Fruit fly (Drosophila melanogaster) whole organism, prepupa: Measurements from ENCODE around the gene CG43072.

ENCODE experiments used
- CG10631 ChIP-seq: fragments of 200-800 bp; sonication (Bioruptor generic); optimal IDR thresholded peaks from 2 replicates; lab custom pipeline; 2016; ENCODE audit warnings: missing biosample characterization, missing genetic modification characterization
- CG10669 ChIP-seq: fragments of 200-800 bp; sonication (Bioruptor generic); optimal IDR thresholded peaks from 3 replicates; lab custom pipeline; 2018; ENCODE audit warnings: missing biosample characterization, mild to moderate bottlenecking, missing genetic modification characterization, moderate library complexity
- CG11902 ChIP-seq: fragments of 200-800 bp; sonication (Bioruptor generic); optimal IDR thresholded peaks from 3 replicates; lab custom pipeline; 2016; ENCODE audit warnings: missing biosample characterization, missing genetic modification characterization
- CG15336 ChIP-seq: fragments of 200-800 bp; sonication (Bioruptor generic); IDR thresholded peaks from 2 replicates; pipeline ENCODE4 v1.3.6; 2022; ENCODE audit warnings: missing biosample characterization, missing genetic modification characterization
- CG1621 ChIP-seq: fragments of 200-800 bp; sonication (Bioruptor generic); optimal IDR thresholded peaks from 3 replicates; lab custom pipeline; 2018; ENCODE audit warnings: missing biosample characterization, mild to moderate bottlenecking, missing genetic modification characterization
- CG16779 ChIP-seq: fragments of 200-800 bp; sonication (Bioruptor generic); optimal IDR thresholded peaks from 3 replicates; lab custom pipeline; 2017; ENCODE audit warnings: missing biosample characterization, mild to moderate bottlenecking, missing genetic modification characterization
- CG3032 ChIP-seq: fragments of 200-800 bp; optimal IDR thresholded peaks from 2 replicates; lab custom pipeline; 2019; ENCODE audit warnings: missing biosample characterization, mild to moderate bottlenecking, missing genetic modification characterization, moderate library complexity
- CG31627 ChIP-seq: fragments of 200-800 bp; sonication (Bioruptor generic); optimal IDR thresholded peaks from 3 replicates; lab custom pipeline; 2016; ENCODE audit warnings: missing biosample characterization, missing genetic modification characterization
- CG32006 ChIP-seq: fragments of 200-800 bp; sonication (Bioruptor generic); optimal IDR thresholded peaks from 3 replicates; lab custom pipeline; 2017; ENCODE audit warnings: missing biosample characterization, mild to moderate bottlenecking, missing genetic modification characterization
- CG3919 ChIP-seq: fragments of 200-800 bp; sonication (Bioruptor generic); optimal IDR thresholded peaks from 3 replicates; lab custom pipeline; 2016; ENCODE audit warnings: missing biosample characterization, missing genetic modification characterization
- CG4318 ChIP-seq: fragments of 200-800 bp; sonication (Bioruptor generic); optimal IDR thresholded peaks from 3 replicates; lab custom pipeline; 2017; ENCODE audit warnings: missing biosample characterization, mild to moderate bottlenecking, missing genetic modification characterization
- CG6163 ChIP-seq: fragments of 200-800 bp; sonication (Bioruptor generic); IDR thresholded peaks from 3 replicates; pipeline ENCODE4 v1.3.6; 2022; ENCODE audit warnings: missing biosample characterization, missing genetic modification characterization
- CG6276 ChIP-seq: fragments of 200-800 bp; sonication (Bioruptor generic); optimal IDR thresholded peaks from 2 replicates; lab custom pipeline; 2017; ENCODE audit warnings: missing biosample characterization, mild to moderate bottlenecking, missing genetic modification characterization
- CG6792 ChIP-seq: fragments of 200-800 bp; sonication (Bioruptor generic); optimal IDR thresholded peaks from 3 replicates; lab custom pipeline; 2016; ENCODE audit warnings: missing biosample characterization, missing genetic modification characterization
- CG6808 ChIP-seq: fragments of 200-800 bp; sonication (Bioruptor generic); optimal IDR thresholded peaks from 3 replicates; lab custom pipeline; 2017; ENCODE audit warnings: missing biosample characterization, missing genetic modification characterization, mild to moderate bottlenecking, moderate library complexity, missing genetic modification reagents
- CG8119 ChIP-seq: fragments of 200-800 bp; sonication (Bioruptor generic); IDR thresholded peaks from 3 replicates; pipeline ENCODE4 v1.3.6; 2022; ENCODE audit warnings: missing biosample characterization, missing genetic modification characterization
- CG8319 ChIP-seq: fragments of 200-800 bp; sonication (Bioruptor generic); optimal IDR thresholded peaks from 3 replicates; lab custom pipeline; 2016; ENCODE audit warnings: missing biosample characterization, missing genetic modification characterization
- Eip75B ChIP-seq: fragments of 200-800 bp; sonication (Bioruptor generic); optimal IDR thresholded peaks from 3 replicates; lab custom pipeline; 2016; ENCODE audit warnings: missing biosample characterization, missing genetic modification characterization
- Eip78C ChIP-seq: fragments of 200-800 bp; sonication (Bioruptor generic); peaks from one replicate; lab custom pipeline; 2016; ENCODE audit warnings: missing biosample characterization, missing genetic modification characterization
- Ets21C ChIP-seq: fragments of 200-800 bp; sonication (Bioruptor generic); optimal IDR thresholded peaks from 3 replicates; lab custom pipeline; 2016; ENCODE audit warnings: missing biosample characterization, missing genetic modification characterization
- Ets96B ChIP-seq: fragments of 200-800 bp; optimal IDR thresholded peaks from 2 replicates; lab custom pipeline; 2019; ENCODE audit warnings: missing biosample characterization, mild to moderate bottlenecking, missing genetic modification characterization, moderate library complexity
- Gug ChIP-seq: fragments of 200-800 bp; sonication (Bioruptor generic); IDR thresholded peaks from 2 replicates; pipeline ENCODE4 v1.3.6; 2022; ENCODE audit warnings: missing biosample characterization, missing genetic modification characterization
- Hr38 ChIP-seq: sonication (Bioruptor generic); optimal IDR thresholded peaks from 2 replicates; lab custom pipeline; 2016; ENCODE audit warnings: missing biosample characterization, missing genetic modification characterization
- Hr4 ChIP-seq: fragments of 200-800 bp; sonication (Bioruptor generic); optimal IDR thresholded peaks from 3 replicates; lab custom pipeline; 2016; ENCODE audit warnings: missing biosample characterization, missing genetic modification characterization
- Lpt ChIP-seq: fragments of 200-800 bp; sonication (Bioruptor generic); optimal IDR thresholded peaks from 3 replicates; lab custom pipeline; 2016; ENCODE audit warnings: missing biosample characterization, missing genetic modification characterization
- Met ChIP-seq: fragments of 200-800 bp; sonication (Bioruptor generic); optimal IDR thresholded peaks from 3 replicates; lab custom pipeline; 2016; ENCODE audit warnings: missing biosample characterization, missing genetic modification characterization
- OdsH ChIP-seq: fragments of 200-800 bp; sonication (Bioruptor generic); optimal IDR thresholded peaks from 3 replicates; lab custom pipeline; 2016; ENCODE audit warnings: missing biosample characterization, missing genetic modification characterization
- Sox14 ChIP-seq: fragments of 200-800 bp; sonication (Bioruptor generic); optimal IDR thresholded peaks from 3 replicates; lab custom pipeline; 2016; ENCODE audit warnings: missing biosample characterization, missing genetic modification characterization
- Sox15 ChIP-seq: fragments of 200-800 bp; sonication (Bioruptor generic); optimal IDR thresholded peaks from 3 replicates; lab custom pipeline; 2016; ENCODE audit warnings: missing biosample characterization, missing genetic modification characterization
- achi ChIP-seq: fragments of 200-800 bp; sonication (Bioruptor generic); optimal IDR thresholded peaks from 3 replicates; lab custom pipeline; 2016; ENCODE audit warnings: missing biosample characterization, missing genetic modification characterization
- acj6 ChIP-seq: fragments of 200-800 bp; sonication (Bioruptor generic); optimal IDR thresholded peaks from 3 replicates; lab custom pipeline; 2016; ENCODE audit warnings: missing biosample characterization, missing genetic modification characterization
- eg ChIP-seq: fragments of 200-800 bp; sonication (Bioruptor generic); IDR thresholded peaks from 3 replicates; pipeline ENCODE4 v1.3.6; 2022; ENCODE audit warnings: missing biosample characterization, missing genetic modification characterization
- fd85E ChIP-seq: fragments of 200-800 bp; sonication (Bioruptor generic); optimal IDR thresholded peaks from 3 replicates; lab custom pipeline; 2016; ENCODE audit warnings: missing biosample characterization, missing genetic modification characterization
- fkh ChIP-seq: fragments of 200-800 bp; sonication (Bioruptor generic); optimal IDR thresholded peaks from 3 replicates; lab custom pipeline; 2017; ENCODE audit warnings: missing biosample characterization, mild to moderate bottlenecking, missing genetic modification characterization, moderate library complexity
- lz ChIP-seq: fragments of 200-800 bp; sonication (Bioruptor generic); optimal IDR thresholded peaks from 3 replicates; lab custom pipeline; 2016; ENCODE audit warnings: missing biosample characterization, missing genetic modification characterization
- net ChIP-seq: fragments of 200-800 bp; sonication (Bioruptor generic); optimal IDR thresholded peaks from 3 replicates; lab custom pipeline; 2016; ENCODE audit warnings: missing biosample characterization, missing genetic modification characterization
- pdm3 ChIP-seq: fragments of 200-800 bp; sonication (Bioruptor generic); optimal IDR thresholded peaks from 3 replicates; lab custom pipeline; 2016; ENCODE audit warnings: missing biosample characterization, missing genetic modification characterization
- salr ChIP-seq, 2 experiments: fragments of 200-800 bp; sonication (Bioruptor generic); optimal IDR thresholded peaks; 3 replicates each; lab custom pipeline; 2016 to 2018; ENCODE audit warnings: missing biosample characterization in 2 of 2, missing genetic modification characterization in 2 of 2, mild to moderate bottlenecking in 1 of 2
- spab ChIP-seq: fragments of 200-800 bp; sonication (Bioruptor generic); optimal IDR thresholded peaks from 2 replicates; lab custom pipeline; 2017; ENCODE audit warnings: missing biosample characterization, mild to moderate bottlenecking, missing genetic modification characterization, missing genetic modification reagents
- ss ChIP-seq, 2 experiments: fragments of 200-800 bp; sonication (Bioruptor generic); optimal IDR thresholded peaks; 2 replicates in 1 of 2; 3 replicates in 1 of 2; lab custom pipeline; 2017 to 2018; ENCODE audit warnings: mild to moderate bottlenecking in 2 of 2, missing biosample characterization in 2 of 2, missing genetic modification characterization in 2 of 2, moderate library complexity in 1 of 2
- svp ChIP-seq: fragments of 200-800 bp; sonication (Bioruptor generic); peaks from one replicate; lab custom pipeline; 2016; ENCODE audit warnings: missing biosample characterization, missing genetic modification characterization
- topi ChIP-seq: fragments of 200-800 bp; sonication (Bioruptor generic); optimal IDR thresholded peaks from 3 replicates; lab custom pipeline; 2016; ENCODE audit warnings: missing biosample characterization, missing genetic modification characterization

Gene CG43072

dm6 chr3L:21043894-21044682 is 21.6 kb upstream of the CG43072 start (continued):
- no peak for TF ChIP-seq Gug (GFP tag; lab: Robert Waterston, UW)
- no peak for TF ChIP-seq CG16779
- TF ChIP-seq CG6276 = no peak
- peak; percentile 35 for TF ChIP-seq CG10631 (GFP tag; lab: Kevin White, UChicago)
- peak; percentile 45 for TF ChIP-seq CG6792 (GFP tag; lab: Kevin White, UChicago)
- TF ChIP-seq lz = peak; percentile 18
- TF ChIP-seq Met = no peak
- no peak for TF ChIP-seq Sox15 (GFP tag; lab: Kevin White, UChicago)
- TF ChIP-seq salr (GFP tag; optimal IDR thresholded peaks at IDR 0.05; lab: Kevin White, UChicago) = peak; percentile 9 to 25
- no peak for TF ChIP-seq Lpt (GFP tag; lab: Kevin White, UChicago)
- 0 out of 3 replicates have a peak, but pooled peaks have one; percentile 31 for TF ChIP-seq CG8119 (GFP tag; lab: Robert Waterston, UW)
- peak; percentile 52 for TF ChIP-seq Eip75B (GFP tag; lab: Kevin White, UChicago)
- no peak for TF ChIP-seq fkh (GFP tag; lab: Kevin White, UChicago)
- TF ChIP-seq CG1621 (tag; lab: Kevin White, UChicago) = peak; percentile 46
- TF ChIP-seq fd85E = no peak
- peak; percentile 7 for TF ChIP-seq achi (GFP tag; lab: Kevin White, UChicago)
- TF ChIP-seq ss (GFP tag; optimal IDR thresholded peaks at IDR 0.05; lab: Kevin White, UChicago) = peak; percentile 31 to 59
- peak; percentile 53 for TF ChIP-seq CG6808 (GFP tag; lab: Kevin White, UChicago)
- TF ChIP-seq CG3919 (GFP tag; lab: Kevin White, UChicago) = peak; percentile 37
- no peak for TF ChIP-seq CG8319
- TF ChIP-seq CG3032 = peak; percentile 66
- TF ChIP-seq CG11902 = no peak
- peak; percentile 52 for TF ChIP-seq Ets96B (tag; lab: Kevin White, UChicago)
- TF ChIP-seq topi (GFP tag; lab: Kevin White, UChicago) = peak; percentile 8
- TF ChIP-seq, all 60 proteins: peak for 38

dm6 chr3L:21044721-21045120 is 20.9 kb upstream of the CG43072 start:
- peak; percentile 12; the same call in 1 of the 3 replicates for TF ChIP-seq CG6163
- peak; percentile 7 for TF ChIP-seq CG10631 (GFP tag; lab: Kevin White, UChicago)
- peak; percentile 41 for TF ChIP-seq CG32006 (GFP tag; lab: Kevin White, UChicago)
- peak; percentile 8 for TF ChIP-seq pdm3
- no peak for TF ChIP-seq spab (GFP tag; lab: Kevin White, UChicago)
- TF ChIP-seq Eip78C (GFP tag; lab: Kevin White, UChicago) = peak; percentile 1
- TF ChIP-seq Hr38 (GFP tag; lab: Kevin White, UChicago) = no peak
- no peak for TF ChIP-seq svp
- no peak for TF ChIP-seq CG3919 (GFP tag; lab: Kevin White, UChicago)
- TF ChIP-seq Ets21C (GFP tag; lab: Kevin White, UChicago) = no peak
- peak; percentile 32 for TF ChIP-seq acj6 (GFP tag; lab: Kevin White, UChicago)
- TF ChIP-seq, all 60 proteins: peak for 6

- peak; percentile 41 for TF ChIP-seq CG4318 (GFP tag; lab: Kevin White, UChicago)
- no peak for TF ChIP-seq CG10631 (GFP tag; lab: Kevin White, UChicago)
- TF ChIP-seq OdsH (GFP tag; lab: Kevin White, UChicago) = peak; percentile 45
- TF ChIP-seq Sox14 (GFP tag; lab: Kevin White, UChicago) = peak; percentile 40
- TF ChIP-seq CG6163 = peak; percentile 73
- TF ChIP-seq CG3032 = peak; percentile 28
- TF ChIP-seq achi (GFP tag; lab: Kevin White, UChicago) = peak; percentile 36
- TF ChIP-seq net (GFP tag; lab: Kevin White, UChicago) = peak; percentile 26
- TF ChIP-seq salr (GFP tag; optimal IDR thresholded peaks at IDR 0.05; lab: Kevin White, UChicago) = no peak
- TF ChIP-seq CG6276 = peak; percentile 47
- TF ChIP-seq svp = peak; percentile 54
- peak in 1 of 2 experiments; percentile 6 for TF ChIP-seq ss (GFP tag; optimal IDR thresholded peaks at IDR 0.05; lab: Kevin White, UChicago)
- TF ChIP-seq CG31627 = no peak
- TF ChIP-seq Hr4 (GFP tag; lab: Kevin White, UChicago) = peak; percentile 65
- TF ChIP-seq eg (GFP tag; lab: Robert Waterston, UW) = peak; percentile 49; the same call in 1 of the 3 replicates
- peak; percentile 26 for TF ChIP-seq CG10669 (GFP tag; lab: Kevin White, UChicago)
- TF ChIP-seq CG8119 (GFP tag; lab: Robert Waterston, UW) = peak; percentile 72
- no peak for TF ChIP-seq topi (GFP tag; lab: Kevin White, UChicago)
- TF ChIP-seq Eip78C (GFP tag; lab: Kevin White, UChicago) = peak; percentile 72
- no peak for TF ChIP-seq Hr38 (GFP tag; lab: Kevin White, UChicago)
- peak; percentile 20 for TF ChIP-seq CG6808 (GFP tag; lab: Kevin White, UChicago)
- peak; percentile 6 for TF ChIP-seq Eip75B (GFP tag; lab: Kevin White, UChicago)
- TF ChIP-seq CG15336 (GFP tag; lab: Robert Waterston, UW) = peak; percentile 61
- TF ChIP-seq CG16779 = no peak
- TF ChIP-seq pdm3 = peak; percentile 39
- peak; percentile 74 for TF ChIP-seq CG32006 (GFP tag; lab: Kevin White, UChicago)
- peak; percentile 58 for TF ChIP-seq Gug (GFP tag; lab: Robert Waterston, UW)
- TF ChIP-seq CG3919 (GFP tag; lab: Kevin White, UChicago) = peak; percentile 33
- peak; percentile 14 for TF ChIP-seq Met
- peak; percentile 47 for TF ChIP-seq Ets96B (tag; lab: Kevin White, UChicago)
- peak; percentile 9 for TF ChIP-seq Lpt (GFP tag; lab: Kevin White, UChicago)
These were observed 19.4 kb upstream of the CG43072 start for dm6 chr3L:21046107-21046708.
